Fruit fly (Drosophila melanogaster): ENCODE data around the gene CG4229.
A peak's percentile ranks its signal among the peaks of the same experiment; 100 is the strongest.

DNA sequence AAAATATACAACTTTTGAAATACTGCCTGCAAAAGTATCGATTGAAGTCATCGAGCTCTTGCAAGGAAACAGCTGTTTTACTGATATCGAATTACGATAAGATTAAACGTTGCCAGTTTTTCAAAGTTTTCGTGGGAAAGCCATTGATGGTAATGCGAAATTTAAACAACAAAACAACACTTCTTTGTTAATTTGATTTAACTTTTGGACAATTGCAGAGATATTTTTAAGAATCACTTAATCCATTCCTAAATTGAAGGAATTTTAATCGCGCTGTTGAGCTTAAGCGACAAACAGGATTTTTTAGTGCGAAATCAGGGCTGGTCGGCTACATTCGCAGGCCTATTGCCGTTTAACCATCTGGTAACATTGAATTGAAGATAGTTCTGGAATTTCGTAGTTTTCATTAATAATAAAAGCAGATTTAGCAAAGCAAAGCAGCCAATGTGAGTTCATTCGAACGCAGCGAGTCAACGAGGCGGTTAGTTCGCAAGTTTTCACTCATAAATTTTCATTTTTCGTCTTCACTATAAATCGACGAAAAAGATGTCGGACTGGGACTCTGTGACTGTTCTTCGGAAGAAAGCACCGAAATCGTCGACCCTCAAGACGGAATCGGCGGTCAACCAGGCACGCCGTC, 17.8 kb downstream of the CG4229 start, which contains the start of gene mbf1:
- no peak for TF ChIP-seq CG14711 (tag; optimal IDR thresholded peaks at IDR 0.05)
- TF ChIP-seq bab1 (GFP tag; optimal IDR thresholded peaks at IDR 0.05): peak; percentile 63
- peak; percentile 39 for TF ChIP-seq Mnt (GFP tag; optimal IDR thresholded peaks at IDR 0.05)
- no peak for TF ChIP-seq pad (GFP tag; optimal IDR thresholded peaks at IDR 0.05)
- peak; percentile 8 for TF ChIP-seq CG7101 (tag; optimal IDR thresholded peaks at IDR 0.05)
- TF ChIP-seq tj (GFP tag; optimal IDR thresholded peaks at IDR 0.05): peak; percentile 15
- no peak for TF ChIP-seq toe (GFP tag; optimal IDR thresholded peaks at IDR 0.05)
- peak; percentile 22 for TF ChIP-seq cic (GFP tag; optimal IDR thresholded peaks at IDR 0.05)
